Worm (Caenorhabditis elegans): ENCODE data around the gene Y53G8AL.3.

The Y53G8AL.3 gene

ce11 chrIII:3248307-3249037 is 4.5 kb downstream of the Y53G8AL.3 start, which contains the start of gene nduf-9:
nduf-9 (minus strand) TSS chrIII:3248575.
- TF ChIP-seq fos-1 (tag; optimal IDR thresholded peaks at IDR 0.05) (no peak), unc-55 (GFP tag; optimal IDR thresholded peaks at IDR 0.05) (peak; percentile 13), lsy-2 (tag; optimal IDR thresholded peaks at IDR 0.05) (peak; percentile 84 to 96), nhr-12 (tag; optimal IDR thresholded peaks at IDR 0.05) (no peak), sma-9 (GFP tag; optimal IDR thresholded peaks at IDR 0.05) (no peak), sma-9 (tag; optimal IDR thresholded peaks at IDR 0.05) (no peak), C34F6.9 (tag; optimal IDR thresholded peaks at IDR 0.05) (peak; percentile 55), mdl-1 (tag; optimal IDR thresholded peaks at IDR 0.05) (no peak), nhr-21 (tag; optimal IDR thresholded peaks at IDR 0.05) (no peak), ZK546.5 (tag; optimal IDR thresholded peaks at IDR 0.05) (no peak), Y55F3AM.14 (GFP tag; optimal IDR thresholded peaks at IDR 0.05) (no peak), nhr-6 (tag; optimal IDR thresholded peaks at IDR 0.05) (no peak), ztf-4 (tag; optimal IDR thresholded peaks at IDR 0.05) (no peak), nhr-11 (tag; optimal IDR thresholded peaks at IDR 0.05) (no peak), mab-5 (tag; optimal IDR thresholded peaks at IDR 0.05) (no peak), gmeb-1 (tag; optimal IDR thresholded peaks at IDR 0.05) (peak; percentile 16), nhr-10 (tag; optimal IDR thresholded peaks at IDR 0.05) (no peak), elt-3 (tag; optimal IDR thresholded peaks at IDR 0.05) (no peak), ztf-11 (tag; optimal IDR thresholded peaks at IDR 0.05) (no peak), lin-13 (GFP tag; optimal IDR thresholded peaks at IDR 0.05) (peak; percentile 40), dmd-4 (tag; optimal IDR thresholded peaks at IDR 0.05) (no peak), nhr-25 (tag; optimal IDR thresholded peaks at IDR 0.05) (no peak), unc-39 (tag; optimal IDR thresholded peaks at IDR 0.05) (no peak), aly-2 (tag; optimal IDR thresholded peaks at IDR 0.05) (no peak), ceh-82 (tag; optimal IDR thresholded peaks at IDR 0.05) (no peak), nhr-129 (tag; optimal IDR thresholded peaks at IDR 0.05) (peak; percentile 30), elt-1 (tag; optimal IDR thresholded peaks at IDR 0.05) (no peak), ama-1 (optimal IDR thresholded peaks at IDR 0.05) (no peak), ztf-1 (GFP tag; conservative IDR thresholded peaks at IDR 0.05) (no peak), sma-3 (GFP tag; optimal IDR thresholded peaks at IDR 0.05) (no peak), unc-62 (GFP tag; optimal IDR thresholded peaks at IDR 0.05) (no peak)

- TF ChIP-seq lin-13 (GFP tag; optimal IDR thresholded peaks at IDR 0.05): no peak
Measured at ce11 chrIII:3242379-3242778, 10.6 kb downstream of the Y53G8AL.3 start.

- TF ChIP-seq ztf-4 (tag; optimal IDR thresholded peaks at IDR 0.05) (no peak), ZK546.5 (tag; optimal IDR thresholded peaks at IDR 0.05) (no peak), nhr-25 (tag; optimal IDR thresholded peaks at IDR 0.05) (no peak), sem-4 (tag; optimal IDR thresholded peaks at IDR 0.05) (no peak), nhr-23 (tag; optimal IDR thresholded peaks at IDR 0.05) (no peak), nhr-237 (tag; optimal IDR thresholded peaks at IDR 0.05) (no peak), sma-3 (GFP tag; optimal IDR thresholded peaks at IDR 0.05) (no peak), nhr-77 (tag; optimal IDR thresholded peaks at IDR 0.05) (no peak), ceh-16 (tag; optimal IDR thresholded peaks at IDR 0.05) (no peak), blmp-1 (tag; optimal IDR thresholded peaks at IDR 0.05; ENCODE audit: insufficient read depth) (no peak), lin-13 (GFP tag; optimal IDR thresholded peaks at IDR 0.05) (no peak), nhr-129 (tag; optimal IDR thresholded peaks at IDR 0.05) (no peak), fos-1 (tag; optimal IDR thresholded peaks at IDR 0.05) (no peak), lin-11 (tag; optimal IDR thresholded peaks at IDR 0.05) (no peak), lsy-2 (tag; optimal IDR thresholded peaks at IDR 0.05) (no peak), nhr-12 (tag; optimal IDR thresholded peaks at IDR 0.05) (no peak), mdl-1 (tag; optimal IDR thresholded peaks at IDR 0.05) (no peak), aly-2 (tag; optimal IDR thresholded peaks at IDR 0.05) (no peak), Y55F3AM.14 (GFP tag; optimal IDR thresholded peaks at IDR 0.05) (no peak), ztf-11 (tag; optimal IDR thresholded peaks at IDR 0.05) (no peak)
Measured at ce11 chrIII:3241943-3242342, 11.0 kb downstream of the Y53G8AL.3 start.

- no peak for TF ChIP-seq fos-1 (tag; optimal IDR thresholded peaks at IDR 0.05)
- no peak for TF ChIP-seq mab-5 (tag; optimal IDR thresholded peaks at IDR 0.05)
- no peak for TF ChIP-seq ceh-82 (tag; optimal IDR thresholded peaks at IDR 0.05)
- no peak for TF ChIP-seq mbf-1 (tag; optimal IDR thresholded peaks at IDR 0.05)
- no peak for TF ChIP-seq aly-2 (tag; optimal IDR thresholded peaks at IDR 0.05)
- TF ChIP-seq zag-1 (tag; optimal IDR thresholded peaks at IDR 0.05): no peak
- no peak for TF ChIP-seq nhr-12 (tag; optimal IDR thresholded peaks at IDR 0.05)
Measured at ce11 chrIII:3241361-3241760, 11.6 kb downstream of the Y53G8AL.3 start.
